Fruit fly (Drosophila melanogaster): ENCODE data around the gene CG14312.

Gene CG14312

dm6 chr3R:18310766-18311367 lies 27.5 kb upstream of the CG14312 start (continued):
- TF ChIP-seq ftz-f1 (GFP tag; optimal IDR thresholded peaks at IDR 0.05) (no peak), CG1832 (GFP tag; optimal IDR thresholded peaks at IDR 0.05) (no peak), BEAF-32 (GFP tag; optimal IDR thresholded peaks at IDR 0.05) (no peak), CG11456 (GFP tag; IDR thresholded peaks at IDR 0.05) (no peak), btn (GFP tag; optimal IDR thresholded peaks at IDR 0.05) (no peak), grau (tag; optimal IDR thresholded peaks at IDR 0.05) (no peak), CG10431 (GFP tag; optimal IDR thresholded peaks at IDR 0.05) (no peak), jing (GFP tag; optimal IDR thresholded peaks at IDR 0.05) (no peak), pros (GFP tag; optimal IDR thresholded peaks at IDR 0.05) (no peak), fru (optimal IDR thresholded peaks at IDR 0.05) (no peak), CG43689 (GFP tag; IDR thresholded peaks at IDR 0.05) (no peak), mirr (GFP tag; optimal IDR thresholded peaks at IDR 0.05) (no peak), ase (GFP tag; IDR thresholded peaks at IDR 0.05) (no peak), HmgZ (tag; optimal IDR thresholded peaks at IDR 0.05) (no peak), Deaf1 (tag; optimal IDR thresholded peaks at IDR 0.05) (no peak), ewg (GFP tag; optimal IDR thresholded peaks at IDR 0.05) (no peak), salm (tag; optimal IDR thresholded peaks at IDR 0.05) (no peak), Dp (GFP tag; optimal IDR thresholded peaks at IDR 0.05) (no peak), Fer2 (tag; optimal IDR thresholded peaks at IDR 0.05) (no peak), Awh (GFP tag; IDR thresholded peaks at IDR 0.05) (no peak), CG12104 (GFP tag; optimal IDR thresholded peaks at IDR 0.05) (no peak), CG1603 (tag; optimal IDR thresholded peaks at IDR 0.05) (no peak), Asciz (GFP tag; optimal IDR thresholded peaks at IDR 0.05) (no peak), corto (GFP tag; optimal IDR thresholded peaks at IDR 0.05) (no peak), prd (optimal IDR thresholded peaks at IDR 0.05) (no peak), prd (GFP tag; IDR thresholded peaks at IDR 0.05) (no peak), CG9609 (GFP tag; optimal IDR thresholded peaks at IDR 0.05) (no peak), Dek (tag; optimal IDR thresholded peaks at IDR 0.05) (no peak), PHDP (tag; optimal IDR thresholded peaks at IDR 0.05) (peak; percentile 32), toy (GFP tag; IDR thresholded peaks at IDR 0.05) (no peak), kni (GFP tag; optimal IDR thresholded peaks at IDR 0.05) (peak; percentile 53), CG16813 (GFP tag; IDR thresholded peaks at IDR 0.05; ENCODE audit: partially characterized antibody) (no peak), slou (GFP tag; optimal IDR thresholded peaks at IDR 0.05) (no peak), CG1529 (GFP tag; optimal IDR thresholded peaks at IDR 0.05) (no peak), lbe (GFP tag; optimal IDR thresholded peaks at IDR 0.05) (no peak), phol (tag; optimal IDR thresholded peaks at IDR 0.05) (peak; percentile 49), cas (GFP tag; IDR thresholded peaks at IDR 0.05) (no peak), CG17359 (tag; optimal IDR thresholded peaks at IDR 0.05) (no peak), CG10274 (GFP tag; optimal IDR thresholded peaks at IDR 0.05) (no peak), E2f1 (GFP tag; IDR thresholded peaks at IDR 0.05) (peak; percentile 51; the same call in 1 of the 2 replicates), CG17328 (GFP tag; IDR thresholded peaks at IDR 0.05) (no peak), dan (GFP tag; IDR thresholded peaks at IDR 0.05) (no peak), br (optimal IDR thresholded peaks at IDR 0.05) (no peak), Dad (GFP tag; optimal IDR thresholded peaks at IDR 0.05) (no peak), CG7786 (GFP tag; optimal IDR thresholded peaks at IDR 0.05) (no peak), CG1233 (GFP tag; optimal IDR thresholded peaks at IDR 0.05) (no peak), sens (GFP tag) (no peak), Chrac-16 (GFP tag; optimal IDR thresholded peaks at IDR 0.05) (no peak), tin (GFP tag; optimal IDR thresholded peaks at IDR 0.05) (no peak), CHES-1-like (GFP tag; optimal IDR thresholded peaks at IDR 0.05) (no peak), sim (GFP tag; IDR thresholded peaks at IDR 0.05) (no peak), CG17186 (GFP tag; optimal IDR thresholded peaks at IDR 0.05) (no peak)
